Fruit fly (Drosophila melanogaster): Measurements from ENCODE around the gene CG5391.

dm6 chr3R:22357942-22358341 lies 24.0 kb upstream of the CG5391 start:
- no peak for TF ChIP-seq psq (optimal IDR thresholded peaks at IDR 0.05)
- no peak for TF ChIP-seq Myc (optimal IDR thresholded peaks at IDR 0.05)
- TF ChIP-seq ttk (optimal IDR thresholded peaks at IDR 0.05) = no peak
- TF ChIP-seq insv (optimal IDR thresholded peaks at IDR 0.05) = no peak
- TF ChIP-seq h (optimal IDR thresholded peaks at IDR 0.05) = no peak
